Fruit fly (Drosophila melanogaster): Measurements from ENCODE around the gene Bdbt.

Gene Bdbt

DNA sequence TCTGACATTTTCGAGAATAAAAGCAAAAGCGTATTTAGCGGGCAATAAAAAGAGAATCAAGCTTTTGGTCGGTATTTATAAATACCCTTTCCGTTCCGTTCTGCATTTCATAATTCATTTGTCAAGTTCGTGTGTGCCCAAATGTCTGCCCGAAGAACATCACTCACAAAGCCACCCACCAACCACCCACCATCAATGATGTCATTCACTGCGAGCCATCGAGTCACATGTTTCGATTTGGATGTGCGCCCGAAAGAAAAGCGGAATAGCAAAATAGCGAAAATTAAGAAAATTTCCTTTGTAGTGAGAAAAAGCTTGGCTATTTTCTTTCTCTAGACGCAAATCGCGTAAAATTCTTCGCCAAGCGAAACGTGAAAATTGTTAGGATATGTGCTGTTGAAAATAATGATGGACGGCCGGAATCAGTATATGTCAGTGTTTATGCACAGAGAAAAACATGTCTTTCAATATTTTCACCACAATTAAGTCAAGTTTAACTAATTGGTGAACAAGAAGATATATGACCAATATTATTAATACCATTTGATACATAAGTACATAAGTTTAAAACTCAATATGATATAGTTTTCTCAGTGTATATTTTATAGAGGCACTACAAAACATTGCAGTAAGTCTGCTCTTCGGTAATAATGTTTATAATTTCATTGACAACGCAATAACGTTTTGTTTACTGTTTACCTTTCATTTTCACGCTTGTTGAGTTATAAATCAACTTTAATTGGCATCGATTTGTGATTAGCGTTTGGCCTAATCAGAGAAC lies 32.6 kb upstream of the Bdbt start (continued):
- TF ChIP-seq sima (GFP tag; optimal IDR thresholded peaks at IDR 0.05) (peak; percentile 17), tup (GFP tag; optimal IDR thresholded peaks at IDR 0.05) (no peak), CG7357 (GFP tag; IDR thresholded peaks at IDR 0.05) (0 out of 3 replicates have a peak, but pooled peaks have one; percentile 23), CG12769 (tag; optimal IDR thresholded peaks at IDR 0.05) (peak; percentile 75), CG14710 (tag; optimal IDR thresholded peaks at IDR 0.05) (peak; percentile 8), odd (GFP tag; optimal IDR thresholded peaks at IDR 0.05) (no peak), crol (GFP tag; IDR thresholded peaks at IDR 0.05) (no peak), CG4282 (GFP tag; optimal IDR thresholded peaks at IDR 0.05) (no peak), CG18476 (GFP tag; optimal IDR thresholded peaks at IDR 0.05) (no peak), Blimp-1 (GFP tag; optimal IDR thresholded peaks at IDR 0.05) (peak; percentile 38), CG34422 (GFP tag; IDR thresholded peaks at IDR 0.05) (no peak), lilli (GFP tag; optimal IDR thresholded peaks at IDR 0.05) (peak; percentile 55), CG31441 (GFP tag; IDR thresholded peaks at IDR 0.05) (peak; percentile 56), phol (tag; optimal IDR thresholded peaks at IDR 0.05) (peak; percentile 54), CG14014 (GFP tag; IDR thresholded peaks at IDR 0.05) (peak; percentile 81), CG10654 (GFP tag; optimal IDR thresholded peaks at IDR 0.05) (peak; percentile 20), Dbx (GFP tag; IDR thresholded peaks at IDR 0.05) (peak; percentile 70), Trl (optimal IDR thresholded peaks at IDR 0.05) (no peak), Trl (GFP tag; optimal IDR thresholded peaks at IDR 0.05) (no peak), ind (GFP tag; optimal IDR thresholded peaks at IDR 0.05) (peak; percentile 56), CG6813 (GFP tag; optimal IDR thresholded peaks at IDR 0.05) (no peak), PHDP (tag; optimal IDR thresholded peaks at IDR 0.05) (peak; percentile 66), usp (GFP tag; optimal IDR thresholded peaks at IDR 0.05) (no peak), CG14050 (GFP tag; IDR thresholded peaks at IDR 0.05) (0 out of 3 replicates have a peak, but pooled peaks have one; percentile 15), tgo (GFP tag; IDR thresholded peaks at IDR 0.05) (peak; percentile 62; the same call in 2 of the 3 replicates), CG9215 (GFP tag; IDR thresholded peaks at IDR 0.05) (no peak), bigmax (GFP tag; optimal IDR thresholded peaks at IDR 0.05) (no peak), CG15073 (GFP tag; optimal IDR thresholded peaks at IDR 0.05) (no peak), CG6175 (GFP tag; IDR thresholded peaks at IDR 0.05) (no peak), CG2712 (tag; optimal IDR thresholded peaks at IDR 0.05) (peak; percentile 68), CG14860 (GFP tag; IDR thresholded peaks at IDR 0.05; ENCODE audit: partially characterized antibody) (no peak), HHEX (GFP tag; optimal IDR thresholded peaks at IDR 0.05) (peak; percentile 61), eve (GFP tag; optimal IDR thresholded peaks at IDR 0.05) (no peak), vfl (GFP tag; optimal IDR thresholded peaks at IDR 0.05) (no peak), MTF-1 (GFP tag; optimal IDR thresholded peaks at IDR 0.05; ENCODE audit: borderline replicate concordance) (no peak), sisA (GFP tag; IDR thresholded peaks at IDR 0.05) (peak; percentile 52), CG6683 (GFP tag; optimal IDR thresholded peaks at IDR 0.05) (peak; percentile 23), CG6689 (GFP tag; IDR thresholded peaks at IDR 0.05) (peak; percentile 53; the same call in 1 of the 2 replicates), prd (optimal IDR thresholded peaks at IDR 0.05) (no peak), prd (GFP tag; IDR thresholded peaks at IDR 0.05) (peak; percentile 49; the same call in 2 of the 3 replicates), MBD-R2 (GFP tag; IDR thresholded peaks at IDR 0.05) (peak; percentile 39; the same call in 1 of the 2 replicates), CG17361 (GFP tag; IDR thresholded peaks at IDR 0.05) (peak; percentile 58; the same call in 2 of the 3 replicates), slou (GFP tag; optimal IDR thresholded peaks at IDR 0.05) (no peak), Neu2 (GFP tag; optimal IDR thresholded peaks at IDR 0.05; ENCODE audit: borderline replicate concordance) (no peak), B-H2 (GFP tag; optimal IDR thresholded peaks at IDR 0.05) (no peak), twi (tag; optimal IDR thresholded peaks at IDR 0.05) (no peak), CG12659 (GFP tag; optimal IDR thresholded peaks at IDR 0.05) (peak; percentile 55), CG4854 (GFP tag; optimal IDR thresholded peaks at IDR 0.05) (peak; percentile 43), tx (GFP tag; optimal IDR thresholded peaks at IDR 0.05) (no peak), CG3726 (GFP tag; IDR thresholded peaks at IDR 0.05) (no peak)
